Worm (Caenorhabditis elegans) whole organism, late embryonic: Measurements from ENCODE around the gene amdh-1.
A peak's percentile ranks its signal among the peaks of the same experiment; 100 is the strongest.

Experiments
- C08G9.2 ChIP-seq: sonication (generic microtip); optimal IDR thresholded peaks from 2 replicates; lab custom pipeline; 2016; ENCODE audit warnings: mild to moderate bottlenecking, missing genetic modification characterization, moderate library complexity, missing compliant biosample characterization
- C38D4.7 ChIP-seq: fragments of 200-800 bp; sonication (Bioruptor generic); optimal IDR thresholded peaks from 2 replicates; lab custom pipeline; 2018; ENCODE audit warnings: mild to moderate bottlenecking, missing genetic modification characterization, moderate library complexity, missing compliant biosample characterization
- K02D7.2 ChIP-seq: sonication (generic microtip); optimal IDR thresholded peaks from 2 replicates; lab custom pipeline; 2017; ENCODE audit warnings: mild to moderate bottlenecking, missing genetic modification characterization, missing compliant biosample characterization
- T23F11.4 ChIP-seq: fragments of 200-800 bp; sonication (Bioruptor generic); optimal IDR thresholded peaks from 2 replicates; lab custom pipeline; 2018; ENCODE audit warnings: mild to moderate bottlenecking, missing genetic modification characterization, missing compliant biosample characterization
- Y22D7AL.16 ChIP-seq: sonication (generic microtip); optimal IDR thresholded peaks from 2 replicates; lab custom pipeline; 2016; ENCODE audit warnings: missing genetic modification characterization, missing compliant biosample characterization
- ama-1 ChIP-seq: fragments of 150-350 bp; optimal IDR thresholded peaks from 2 replicates; lab custom pipeline; 2014
- ceh-14 ChIP-seq: sonication (generic microtip); optimal IDR thresholded peaks from 2 replicates; lab custom pipeline; 2016; ENCODE audit warnings: missing genotype, missing genetic modification characterization, missing compliant biosample characterization
- ceh-18 ChIP-seq: sonication (generic microtip); optimal IDR thresholded peaks from 2 replicates; lab custom pipeline; 2016; ENCODE audit warnings: missing genetic modification characterization, missing compliant biosample characterization
- ceh-2 ChIP-seq: sonication (generic microtip); optimal IDR thresholded peaks from 2 replicates; lab custom pipeline; 2016; ENCODE audit warnings: missing genotype, missing genetic modification characterization, missing compliant biosample characterization
- ceh-22 ChIP-seq: sonication (generic microtip); optimal IDR thresholded peaks from 2 replicates; lab custom pipeline; 2017; ENCODE audit warnings: missing biosample characterization, missing genetic modification characterization
- ceh-24 ChIP-seq: sonication (generic microtip); optimal IDR thresholded peaks from 2 replicates; lab custom pipeline; 2016; ENCODE audit warnings: mild to moderate bottlenecking, missing genetic modification characterization, missing compliant biosample characterization
- ceh-31 ChIP-seq: sonication (generic microtip); optimal IDR thresholded peaks from 2 replicates; lab custom pipeline; 2016; ENCODE audit warnings: missing genetic modification characterization, missing compliant biosample characterization
- ceh-45 ChIP-seq: fragments of 200-800 bp; sonication (Bioruptor generic); IDR thresholded peaks from 2 replicates; pipeline ENCODE4 v1.3.6; 2022; ENCODE audit warnings: missing genetic modification reagents, missing genetic modification characterization, missing compliant biosample characterization
- ceh-48 ChIP-seq: sonication (generic microtip); optimal IDR thresholded peaks from 2 replicates; lab custom pipeline; 2016; ENCODE audit warnings: missing genetic modification characterization, inconsistent platforms, missing compliant biosample characterization
- che-1 ChIP-seq: sonication (generic microtip); optimal IDR thresholded peaks from 2 replicates; lab custom pipeline; 2016; ENCODE audit warnings: mild to moderate bottlenecking, missing genetic modification characterization, missing compliant biosample characterization
- dmd-4 ChIP-seq: sonication (generic microtip); optimal IDR thresholded peaks from 2 replicates; lab custom pipeline; 2016; ENCODE audit warnings: borderline replicate concordance, missing genetic modification characterization, missing compliant biosample characterization
- elt-2 ChIP-seq: sonication (generic microtip); optimal IDR thresholded peaks from 2 replicates; lab custom pipeline; 2016; ENCODE audit warnings: missing genetic modification reagents, missing genetic modification characterization, missing compliant biosample characterization
- eyg-1 ChIP-seq: sonication (generic microtip); optimal IDR thresholded peaks from 2 replicates; lab custom pipeline; 2016; ENCODE audit warnings: missing genotype, missing genetic modification characterization, missing compliant biosample characterization
- fax-1 ChIP-seq: sonication (generic microtip); optimal IDR thresholded peaks from 2 replicates; lab custom pipeline; 2016; ENCODE audit warnings: missing genotype, missing genetic modification characterization, missing compliant biosample characterization
- fkh-10 ChIP-seq: fragments of 150-350 bp; optimal IDR thresholded peaks from 2 replicates; lab custom pipeline; 2014; ENCODE audit warnings: missing biosample characterization, missing genetic modification reagents, missing genetic modification characterization
- fkh-6 ChIP-seq: sonication (generic microtip); optimal IDR thresholded peaks from 2 replicates; lab custom pipeline; 2016; ENCODE audit warnings: missing genetic modification characterization, missing compliant biosample characterization
- gmeb-2 ChIP-seq: sonication (generic microtip); optimal IDR thresholded peaks from 2 replicates; lab custom pipeline; 2016; ENCODE audit warnings: missing genetic modification characterization, inconsistent platforms, missing compliant biosample characterization
- hlh-13 ChIP-seq: fragments of 200-800 bp; sonication (Bioruptor generic); optimal IDR thresholded peaks from 2 replicates; lab custom pipeline; 2018; ENCODE audit warnings: mild to moderate bottlenecking, missing genetic modification characterization, missing compliant biosample characterization
- hlh-15 ChIP-seq: sonication (generic microtip); optimal IDR thresholded peaks from 2 replicates; lab custom pipeline; 2016; ENCODE audit warnings: missing genetic modification characterization, missing compliant biosample characterization
- hlh-30 ChIP-seq: sonication (generic microtip); optimal IDR thresholded peaks from 2 replicates; lab custom pipeline; 2017; ENCODE audit warnings: antibody characterized with exemption, missing genetic modification characterization, missing compliant biosample characterization; ENCODE audit not compliant: insufficient read depth
- hlh-6 ChIP-seq: sonication (generic microtip); optimal IDR thresholded peaks from 2 replicates; lab custom pipeline; 2016; ENCODE audit warnings: missing genotype, missing genetic modification characterization, missing compliant biosample characterization
- lim-6 ChIP-seq: sonication (generic microtip); optimal IDR thresholded peaks from 2 replicates; lab custom pipeline; 2016; ENCODE audit warnings: missing genetic modification characterization, missing compliant biosample characterization
- madf-2 ChIP-seq: sonication (generic microtip); optimal IDR thresholded peaks from 2 replicates; lab custom pipeline; 2017; ENCODE audit warnings: missing genetic modification characterization, missing compliant biosample characterization
- mec-3 ChIP-seq: sonication (generic microtip); optimal IDR thresholded peaks from 2 replicates; lab custom pipeline; 2016; ENCODE audit warnings: borderline replicate concordance, missing genetic modification characterization, missing compliant biosample characterization
- nfya-1 ChIP-seq: sonication (generic microtip); optimal IDR thresholded peaks from 2 replicates; lab custom pipeline; 2017; ENCODE audit warnings: missing genetic modification characterization, mild to moderate bottlenecking, missing compliant biosample characterization, antibody characterized with exemption, moderate library complexity
- nhr-11 ChIP-seq: fragments of 150-350 bp; optimal IDR thresholded peaks from 2 replicates; lab custom pipeline; 2014; ENCODE audit warnings: missing biosample characterization, missing genetic modification characterization
- pax-1 ChIP-seq: fragments of 150-350 bp; optimal IDR thresholded peaks from 2 replicates; lab custom pipeline; 2014; ENCODE audit warnings: missing biosample characterization, missing genetic modification characterization
- pha-2 ChIP-seq: sonication (generic microtip); optimal IDR thresholded peaks from 2 replicates; lab custom pipeline; 2017; ENCODE audit warnings: mild to moderate bottlenecking, missing genetic modification characterization, missing compliant biosample characterization
- pros-1 ChIP-seq: fragments of 150-350 bp; optimal IDR thresholded peaks from 2 replicates; lab custom pipeline; 2014; ENCODE audit warnings: missing biosample characterization, missing genetic modification reagents, missing genetic modification characterization
- ref-2 ChIP-seq: sonication (generic microtip); optimal IDR thresholded peaks from 2 replicates; lab custom pipeline; 2016; ENCODE audit warnings: missing genetic modification characterization, missing compliant biosample characterization
- rnt-1 ChIP-seq: sonication (generic microtip); optimal IDR thresholded peaks from 2 replicates; lab custom pipeline; 2016; ENCODE audit warnings: missing genetic modification characterization, missing compliant biosample characterization
- sdc-2 ChIP-seq: sonication (generic microtip); optimal IDR thresholded peaks from 2 replicates; lab custom pipeline; 2016; ENCODE audit warnings: missing genotype, missing genetic modification characterization, missing compliant biosample characterization
- sox-4 ChIP-seq: sonication (generic microtip); optimal IDR thresholded peaks from 2 replicates; lab custom pipeline; 2017; ENCODE audit warnings: mild to moderate bottlenecking, missing genetic modification characterization, inconsistent platforms, missing compliant biosample characterization
- tbx-2 ChIP-seq: sonication (generic microtip); optimal IDR thresholded peaks from 2 replicates; lab custom pipeline; 2016; ENCODE audit warnings: missing genetic modification characterization, missing compliant biosample characterization
- ttx-3 ChIP-seq: sonication (generic microtip); optimal IDR thresholded peaks from 2 replicates; lab custom pipeline; 2016; ENCODE audit warnings: missing genetic modification reagents, missing genetic modification characterization, missing compliant biosample characterization
- unc-42 ChIP-seq: sonication (generic microtip); optimal IDR thresholded peaks from 2 replicates; lab custom pipeline; 2016; ENCODE audit warnings: missing genotype, missing genetic modification characterization, missing compliant biosample characterization
- unc-55 ChIP-seq: sonication (generic microtip); optimal IDR thresholded peaks from 2 replicates; lab custom pipeline; 2017; ENCODE audit warnings: missing biosample characterization, missing genetic modification reagents, missing genetic modification characterization
- zip-5 ChIP-seq: sonication (generic microtip); optimal IDR thresholded peaks from 2 replicates; lab custom pipeline; 2016; ENCODE audit warnings: missing genetic modification characterization, missing compliant biosample characterization

The amdh-1 gene

DNA sequence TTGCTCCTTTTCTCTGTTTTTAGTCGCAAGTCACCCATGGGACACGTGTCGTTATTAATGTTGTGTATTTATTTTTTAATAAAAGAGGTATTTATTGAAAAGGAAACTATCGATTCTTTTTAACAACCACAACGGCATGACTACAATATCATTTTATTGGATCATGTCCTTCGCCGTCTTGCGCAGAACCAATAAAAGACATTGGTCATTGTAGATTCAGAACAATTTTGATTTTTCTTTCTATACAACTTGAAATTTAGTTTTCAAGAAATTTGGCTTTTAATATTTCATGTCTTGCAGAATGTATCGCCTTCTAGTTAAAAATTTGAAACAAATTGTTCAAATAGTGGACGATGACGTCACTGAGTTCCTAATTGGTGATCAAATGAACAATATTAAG lies at the start of gene amdh-1:
amdh-1 (plus strand) TSS at position 301 of the 400 bp plus-strand sequence.
- TF ChIP-seq T23F11.4 (GFP tag; lab: Kevin White, UChicago): no peak
- TF ChIP-seq nhr-11 (tag; lab: Kevin White, UChicago): no peak
- no peak for TF ChIP-seq hlh-13
- no peak for TF ChIP-seq pros-1 (tag; lab: Kevin White, UChicago)

DNA sequence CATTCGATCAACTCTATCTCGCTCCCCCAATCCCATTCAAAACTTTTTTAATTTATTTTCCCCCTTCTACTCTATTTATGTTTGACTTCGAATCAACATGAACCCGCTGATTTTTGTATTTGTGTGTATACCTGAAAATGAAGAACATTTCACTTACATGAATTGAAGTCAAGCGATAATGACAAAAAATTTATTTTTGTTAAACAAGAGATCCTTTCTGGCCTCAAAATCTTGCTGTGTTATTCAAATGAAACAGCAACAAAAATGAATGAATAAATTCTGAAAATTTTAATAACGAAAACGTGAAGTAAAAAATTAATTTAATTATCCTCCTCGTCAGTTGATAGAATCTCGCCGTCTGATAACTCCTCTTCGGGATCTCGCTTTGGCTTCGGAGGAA lies 49.2 kb upstream of the amdh-1 start:
- TF ChIP-seq ref-2 (tag; lab: Kevin White, UChicago) (no peak), C38D4.7 (GFP tag; lab: Kevin White, UChicago) (no peak), fax-1 (tag; lab: Kevin White, UChicago) (no peak), rnt-1 (no peak), ceh-22 (tag; lab: Kevin White, UChicago) (no peak), Y22D7AL.16 (tag; lab: Kevin White, UChicago) (no peak)

DNA sequence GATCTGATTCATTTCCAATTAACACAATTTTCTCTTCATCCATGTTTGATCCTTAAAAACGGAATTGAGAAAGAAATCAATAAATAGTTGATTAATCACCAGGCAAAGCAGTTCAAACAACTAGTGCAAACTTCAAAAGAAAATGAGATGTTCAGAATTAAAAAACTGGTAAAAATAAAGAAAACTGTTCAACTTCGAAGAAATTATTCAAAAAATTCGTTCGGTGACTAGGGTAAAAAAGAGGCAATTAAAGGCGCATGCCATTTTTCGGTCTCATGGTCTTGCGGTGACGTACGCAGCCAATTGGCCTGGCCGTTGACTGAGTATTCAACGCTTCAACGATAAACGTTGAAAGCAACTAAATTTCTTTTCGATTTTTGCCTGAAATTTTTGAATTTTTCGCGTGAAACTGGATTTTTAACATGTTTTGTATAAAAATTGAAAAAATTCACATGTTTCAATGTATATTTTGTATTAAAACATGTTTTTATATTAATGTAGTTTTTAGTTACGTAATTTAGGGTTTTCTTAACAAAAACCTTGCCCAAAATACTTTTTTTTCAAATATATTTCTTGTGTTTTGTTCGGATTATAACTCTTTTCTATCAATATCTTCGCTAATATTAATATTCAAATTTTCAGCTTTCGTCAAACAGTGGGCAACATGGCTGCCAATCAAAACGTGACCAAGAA lies 45.3 kb upstream of the amdh-1 start, which contains the start of the genes sna-3 and rps-3:
sna-3 (minus strand) TSS at position 51 of the 693 bp plus-strand sequence.
rps-3 (plus strand) TSS at position 643 of the 693 bp plus-strand sequence.
- TF ChIP-seq T23F11.4 (GFP tag; lab: Kevin White, UChicago): no peak
- no peak for TF ChIP-seq ttx-3
- peak; percentile 33 for TF ChIP-seq ceh-18 (tag; lab: Kevin White, UChicago)
- no peak for TF ChIP-seq pros-1 (tag; lab: Kevin White, UChicago)
- no peak for TF ChIP-seq ceh-24 (tag; lab: Kevin White, UChicago)
- TF ChIP-seq che-1: no peak
- TF ChIP-seq sox-4: no peak
- peak; percentile 2 for TF ChIP-seq elt-2 (tag; lab: Kevin White, UChicago)
- TF ChIP-seq hlh-15 (tag; lab: Kevin White, UChicago): no peak
- peak; percentile 82 for TF ChIP-seq nfya-1 (tag; lab: Kevin White, UChicago)
- TF ChIP-seq C08G9.2 (tag; lab: Kevin White, UChicago): no peak
- no peak for TF ChIP-seq fkh-10 (GFP tag; lab: Kevin White, UChicago)
- no peak for TF ChIP-seq hlh-6 (tag; lab: Kevin White, UChicago)
- TF ChIP-seq pha-2: no peak
- peak; percentile 81 for TF ChIP-seq hlh-30 (tag; lab: Kevin White, UChicago)
- no peak for TF ChIP-seq zip-5 (tag; lab: Kevin White, UChicago)
- no peak for TF ChIP-seq ceh-22 (tag; lab: Kevin White, UChicago)
- no peak for TF ChIP-seq pax-1 (tag; lab: Kevin White, UChicago)
- no peak for TF ChIP-seq ceh-48 (tag; lab: Kevin White, UChicago)
- no peak for TF ChIP-seq gmeb-2
- TF ChIP-seq K02D7.2: no peak
- TF ChIP-seq fkh-6 (tag; lab: Kevin White, UChicago): no peak
- TF ChIP-seq dmd-4 (tag; lab: Kevin White, UChicago): no peak
- TF ChIP-seq madf-2: no peak
- no peak for TF ChIP-seq lim-6 (tag; lab: Kevin White, UChicago)
- TF ChIP-seq rnt-1: peak; percentile 63
- TF ChIP-seq sdc-2 (tag; lab: Kevin White, UChicago): no peak
- TF ChIP-seq ceh-14: no peak
- no peak for TF ChIP-seq ceh-2 (tag; lab: Kevin White, UChicago)
- TF ChIP-seq tbx-2 (tag; lab: Kevin White, UChicago): peak; percentile 32
- TF ChIP-seq mec-3 (tag; lab: Kevin White, UChicago): no peak
- peak; percentile 39 for TF ChIP-seq unc-42 (tag; lab: Kevin White, UChicago)
- TF ChIP-seq ama-1 (lab: Kevin White, UChicago): no peak
- peak; percentile 78 for TF ChIP-seq ceh-31 (tag; lab: Kevin White, UChicago)
- peak; percentile 16 for TF ChIP-seq unc-55 (GFP tag; lab: Kevin White, UChicago)
- no peak for TF ChIP-seq eyg-1 (tag; lab: Kevin White, UChicago)
- TF ChIP-seq ceh-45: no peak
- TF ChIP-seq nhr-11 (tag; lab: Kevin White, UChicago): no peak
